Worm (Caenorhabditis elegans) whole organism, L2 larva: ENCODE measurements around the gene cest-4.
A peak's percentile ranks its signal among the peaks of the same experiment; 100 is the strongest.
"Not testable (repeated sequence)": the region's sequence is repeated elsewhere in the genome, so short reads cannot be mapped to it uniquely, and the experiment has no call there.

Experiments used
- R02D3.7 ChIP-seq: fragments of 150-350 bp; optimal IDR thresholded peaks from 2 replicates; lab custom pipeline; 2014; ENCODE audit warnings: missing biosample characterization, missing genetic modification characterization
- alr-1 ChIP-seq: fragments of 150-350 bp; optimal IDR thresholded peaks from 2 replicates; lab custom pipeline; 2014; ENCODE audit warnings: missing biosample characterization, missing genetic modification characterization
- ama-1 ChIP-seq: fragments of 150-350 bp; optimal IDR thresholded peaks from 2 replicates; lab custom pipeline; 2018; ENCODE audit warnings: inconsistent platforms
- ceh-16 ChIP-seq: fragments of 150-350 bp; optimal IDR thresholded peaks from 2 replicates; lab custom pipeline; 2014; ENCODE audit warnings: missing biosample characterization, missing genetic modification characterization
- ceh-82 ChIP-seq: fragments of 150-350 bp; optimal IDR thresholded peaks from 2 replicates; lab custom pipeline; 2014; ENCODE audit warnings: missing biosample characterization, missing genetic modification characterization
- crh-2 ChIP-seq: sonication (generic microtip); optimal IDR thresholded peaks from 2 replicates; lab custom pipeline; 2017; ENCODE audit warnings: missing biosample characterization, missing genetic modification characterization
- dmd-4 ChIP-seq: sonication (generic microtip); optimal IDR thresholded peaks from 2 replicates; lab custom pipeline; 2017; ENCODE audit warnings: missing biosample characterization, missing genetic modification characterization
- elt-1 ChIP-seq: fragments of 150-350 bp; optimal IDR thresholded peaks from 2 replicates; lab custom pipeline; 2014; ENCODE audit warnings: missing biosample characterization, missing genetic modification characterization
- elt-3 ChIP-seq: sonication (generic microtip); optimal IDR thresholded peaks from 2 replicates; lab custom pipeline; 2017; ENCODE audit warnings: missing biosample characterization, missing genetic modification characterization
- fos-1 ChIP-seq: fragments of 150-350 bp; optimal IDR thresholded peaks from 2 replicates; lab custom pipeline; 2014; ENCODE audit warnings: missing biosample characterization, missing genetic modification characterization
- gmeb-1 ChIP-seq: fragments of 150-350 bp; optimal IDR thresholded peaks from 2 replicates; lab custom pipeline; 2014; ENCODE audit warnings: missing biosample characterization, missing genetic modification characterization
- lin-11 ChIP-seq: fragments of 150-350 bp; sonication (generic microtip); optimal IDR thresholded peaks from 2 replicates; lab custom pipeline; 2014; ENCODE audit warnings: missing biosample characterization, missing genetic modification characterization, inconsistent platforms, mixed read lengths
- lin-39 ChIP-seq: fragments of 150-350 bp; optimal IDR thresholded peaks from 2 replicates; lab custom pipeline; 2014; ENCODE audit warnings: missing biosample characterization, missing genetic modification reagents, missing genetic modification characterization
- lsy-2 ChIP-seq, 2 experiments: fragments of 150-350 bp in 1 of 2; sonication (generic microtip) in 1 of 2; optimal IDR thresholded peaks; 2 replicates each; lab custom pipeline; 2014 to 2017; ENCODE audit warnings: missing biosample characterization in 2 of 2, missing genetic modification characterization in 2 of 2
- mbf-1 ChIP-seq: sonication (generic microtip); optimal IDR thresholded peaks from 2 replicates; lab custom pipeline; 2017; ENCODE audit warnings: missing biosample characterization, missing genetic modification characterization
- mdl-1 ChIP-seq, 2 experiments: fragments of 150-350 bp in 1 of 2; sonication (generic microtip) in 1 of 2; optimal IDR thresholded peaks; 2 replicates each; lab custom pipeline; 2017; ENCODE audit warnings: missing biosample characterization in 2 of 2, missing genetic modification characterization in 2 of 2
- nhr-10 ChIP-seq: sonication (generic microtip); optimal IDR thresholded peaks from 2 replicates; lab custom pipeline; 2017; ENCODE audit warnings: missing biosample characterization, missing genetic modification characterization
- nhr-12 ChIP-seq: fragments of 150-350 bp; optimal IDR thresholded peaks from 2 replicates; lab custom pipeline; 2014; ENCODE audit warnings: missing biosample characterization, missing genetic modification characterization
- nhr-129 ChIP-seq: fragments of 150-350 bp; optimal IDR thresholded peaks from 2 replicates; lab custom pipeline; 2014; ENCODE audit warnings: missing biosample characterization, missing genetic modification characterization
- nhr-21 ChIP-seq: fragments of 150-350 bp; optimal IDR thresholded peaks from 2 replicates; lab custom pipeline; 2014; ENCODE audit warnings: missing biosample characterization, missing genetic modification characterization
- nhr-23 ChIP-seq: fragments of 150-350 bp; optimal IDR thresholded peaks from 2 replicates; lab custom pipeline; 2014; ENCODE audit warnings: missing biosample characterization, missing genetic modification reagents, missing genetic modification characterization
- nhr-25 ChIP-seq: fragments of 150-350 bp; sonication (generic microtip); optimal IDR thresholded peaks from 3 replicates; lab custom pipeline; 2014; ENCODE audit warnings: missing biosample characterization, missing genetic modification characterization
- nhr-6 ChIP-seq: fragments of 150-350 bp; optimal IDR thresholded peaks from 2 replicates; lab custom pipeline; 2014; ENCODE audit warnings: missing biosample characterization, missing genetic modification characterization
- sem-4 ChIP-seq: fragments of 150-350 bp; optimal IDR thresholded peaks from 2 replicates; lab custom pipeline; 2014; ENCODE audit warnings: missing biosample characterization, missing genetic modification reagents, missing genetic modification characterization
- skn-1 ChIP-seq: sonication (generic microtip); optimal IDR thresholded peaks from 2 replicates; lab custom pipeline; 2017; ENCODE audit warnings: missing biosample characterization, missing genetic modification characterization
- sma-3 ChIP-seq: sonication (generic microtip); optimal IDR thresholded peaks from 2 replicates; lab custom pipeline; 2016; ENCODE audit warnings: missing genetic modification reagents, missing genetic modification characterization, missing compliant biosample characterization
- sma-9 ChIP-seq, 2 experiments: fragments of 150-350 bp in 1 of 2; sonication (generic microtip) in 1 of 2; optimal IDR thresholded peaks; 2 replicates each; lab custom pipeline; 2014 to 2016; ENCODE audit warnings: missing genetic modification characterization in 2 of 2, mild to moderate bottlenecking in 1 of 2, missing biosample characterization in 1 of 2, missing compliant biosample characterization in 1 of 2, missing genetic modification reagents in 1 of 2, moderate library complexity in 1 of 2
- snpc-4 ChIP-seq: fragments of 150-350 bp; optimal IDR thresholded peaks from 2 replicates; lab custom pipeline; 2014; ENCODE audit warnings: missing biosample characterization, missing genetic modification characterization
- unc-39 ChIP-seq: fragments of 150-350 bp; optimal IDR thresholded peaks from 2 replicates; lab custom pipeline; 2014; ENCODE audit warnings: missing biosample characterization, missing genetic modification characterization
- unc-55 ChIP-seq: fragments of 150-350 bp; sonication (generic microtip); optimal IDR thresholded peaks from 3 replicates; lab custom pipeline; 2014; ENCODE audit warnings: missing biosample characterization, missing genetic modification reagents, missing genetic modification characterization
- ztf-1 ChIP-seq: fragments of 200-800 bp; sonication (Bioruptor generic); conservative IDR thresholded peaks from 2 replicates; pipeline ENCODE4 v1.3.6; 2022; ENCODE audit warnings: missing genetic modification characterization, missing compliant biosample characterization
- ztf-11 ChIP-seq: sonication (generic microtip); optimal IDR thresholded peaks from 2 replicates; lab custom pipeline; 2017; ENCODE audit warnings: missing biosample characterization, missing genetic modification characterization

cest-4 gene

ce11 chrIV:6829902-6830301 lies 27.8 kb upstream of the cest-4 start, which contains the start of gene H20E11.1:
TSS of gene H20E11.1 (plus strand) at chrIV:6830145.
- TF ChIP-seq fos-1 (peak; percentile 94), ztf-1 (GFP tag; lab: Robert Waterston, UW) (no peak), nhr-129 (tag; lab: Kevin White, UChicago) (no peak)

ce11 chrIV:6827477-6827876 lies 25.3 kb upstream of the cest-4 start, which contains the start of gene H20E11.2:
TSS of gene H20E11.2 (plus strand) at chrIV:6827777.
- TF ChIP-seq nhr-25 (tag; lab: Kevin White, UChicago); mbf-1; gmeb-1: not testable (repeated sequence)

ce11 chrIV:6824622-6825021 lies 22.5 kb upstream of the cest-4 start, which contains the start of gene H20E11.3:
TSS of gene H20E11.3 (plus strand) at chrIV:6824816.
- TF ChIP-seq lsy-2 (tag; optimal IDR thresholded peaks at IDR 0.05; lab: Kevin White, UChicago) (no peak), mdl-1 (tag; optimal IDR thresholded peaks at IDR 0.05; lab: Kevin White, UChicago) (no peak), alr-1 (tag; lab: Kevin White, UChicago) (no peak), nhr-10 (tag; lab: Kevin White, UChicago) (no peak), elt-3 (tag; lab: Kevin White, UChicago) (no peak), R02D3.7 (no peak), skn-1 (tag; lab: Kevin White, UChicago) (peak; percentile 85), ama-1 (no peak), lin-39 (tag; lab: Kevin White, UChicago) (no peak), fos-1 (peak; percentile 49), nhr-21 (tag; lab: Kevin White, UChicago) (no peak), unc-39 (tag; lab: Kevin White, UChicago) (no peak), nhr-12 (tag; lab: Kevin White, UChicago) (no peak), ceh-82 (tag; lab: Kevin White, UChicago) (no peak), sma-3 (GFP tag; lab: Kevin White, UChicago) (no peak), elt-1 (tag; lab: Kevin White, UChicago) (no peak), unc-55 (GFP tag; lab: Kevin White, UChicago) (no peak)
- TF ChIP-seq, all 48 proteins: peak for 2

ce11 chrIV:6822406-6822805 lies 20.3 kb upstream of the cest-4 start, which contains the start of gene C17H12.6:
TSS of gene C17H12.6 (minus strand) at chrIV:6822506.
- no peak for TF ChIP-seq lsy-2 (tag; optimal IDR thresholded peaks at IDR 0.05; lab: Kevin White, UChicago)
- TF ChIP-seq unc-55 (GFP tag; lab: Kevin White, UChicago), result no peak
- no peak for TF ChIP-seq alr-1 (tag; lab: Kevin White, UChicago)
- no peak for TF ChIP-seq gmeb-1
- TF ChIP-seq ceh-16 (tag; lab: Kevin White, UChicago), result no peak
- TF ChIP-seq lin-11 (tag; lab: Kevin White, UChicago), result no peak
- TF ChIP-seq nhr-10 (tag; lab: Kevin White, UChicago), result no peak
- no peak for TF ChIP-seq elt-3 (tag; lab: Kevin White, UChicago)
- TF ChIP-seq nhr-12 (tag; lab: Kevin White, UChicago), result no peak
- no peak for TF ChIP-seq nhr-6 (tag; lab: Kevin White, UChicago)
- TF ChIP-seq fos-1, result no peak
- TF ChIP-seq, all 48 proteins: peak for 0

ce11 chrIV:6821709-6822108 lies 19.6 kb upstream of the cest-4 start:
- no peak for TF ChIP-seq elt-1 (tag; lab: Kevin White, UChicago)
- no peak for TF ChIP-seq sem-4
- no peak for TF ChIP-seq nhr-12 (tag; lab: Kevin White, UChicago)
- TF ChIP-seq unc-39 (tag; lab: Kevin White, UChicago), result no peak
- no peak for TF ChIP-seq crh-2 (tag; lab: Kevin White, UChicago)

ce11 chrIV:6818369-6818768 lies 16.2 kb upstream of the cest-4 start, which contains the start of gene C17H12.8:
TSS of gene C17H12.8 (plus strand) at chrIV:6818703.
- peak; percentile 48 for TF ChIP-seq sma-9 (GFP tag; optimal IDR thresholded peaks at IDR 0.05; lab: Kevin White, UChicago)
- TF ChIP-seq sma-9 (tag; optimal IDR thresholded peaks at IDR 0.05; lab: Kevin White, UChicago), result no peak
- peak; percentile 73 for TF ChIP-seq fos-1
- no peak for TF ChIP-seq ama-1

- TF ChIP-seq dmd-4, result no peak
- no peak for TF ChIP-seq ceh-16 (tag; lab: Kevin White, UChicago)
- TF ChIP-seq sma-9 (GFP tag; optimal IDR thresholded peaks at IDR 0.05; lab: Kevin White, UChicago), result no peak
- TF ChIP-seq sma-9 (tag; optimal IDR thresholded peaks at IDR 0.05; lab: Kevin White, UChicago), result no peak
- no peak for TF ChIP-seq ztf-1 (GFP tag; lab: Robert Waterston, UW)
- no peak for TF ChIP-seq nhr-23 (tag; lab: Kevin White, UChicago)
- no peak for TF ChIP-seq elt-3 (tag; lab: Kevin White, UChicago)
- no peak for TF ChIP-seq ztf-11 (tag; lab: Kevin White, UChicago)
- no peak for TF ChIP-seq sma-3 (GFP tag; lab: Kevin White, UChicago)
- TF ChIP-seq unc-39 (tag; lab: Kevin White, UChicago), result no peak
- no peak for TF ChIP-seq snpc-4 (tag; lab: Kevin White, UChicago)
- TF ChIP-seq mbf-1, result no peak
Observed at ce11 chrIV:6817554-6817953, 15.4 kb upstream of the cest-4 start, which contains the start of gene C17H12.5. TSS of gene C17H12.5 (minus strand) at chrIV:6817654.
